Fruit fly (Drosophila melanogaster): ENCODE data around the gene CG13994.
A peak's percentile ranks its signal among the peaks of the same experiment; 100 is the strongest.

DNA sequence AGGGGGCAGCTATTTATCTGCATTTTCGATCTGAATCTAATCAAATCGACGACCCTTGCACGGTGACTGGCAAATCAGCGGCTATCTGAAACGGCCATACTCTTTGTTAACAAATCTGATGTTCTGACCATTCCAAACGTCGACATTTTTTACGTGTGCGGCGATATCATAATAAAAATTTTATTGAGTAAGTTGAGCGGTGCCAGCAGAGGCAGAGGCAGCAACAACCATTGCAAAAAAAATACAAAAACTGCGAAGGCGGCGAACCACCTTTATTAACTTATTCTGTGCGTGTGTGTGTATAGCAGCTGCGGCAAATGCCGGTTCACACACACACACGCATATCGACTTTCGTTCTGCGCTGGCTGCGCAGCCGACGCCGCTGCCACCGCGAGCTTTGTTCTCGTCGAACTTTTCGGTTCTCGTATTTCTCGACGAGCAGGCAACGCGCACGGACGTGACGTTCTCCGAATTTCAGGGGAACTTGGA, 19.4 kb downstream of the CG13994 start, which contains the start of gene Kr-h1:
- no peak for TF ChIP-seq Sp1 (GFP tag; optimal IDR thresholded peaks at IDR 0.05)
- peak; percentile 26 for TF ChIP-seq br (GFP tag; optimal IDR thresholded peaks at IDR 0.05)
- no peak for TF ChIP-seq pan (optimal IDR thresholded peaks at IDR 0.05)
- no peak for TF ChIP-seq Myc (optimal IDR thresholded peaks at IDR 0.05)
- TF ChIP-seq Dif (GFP tag; optimal IDR thresholded peaks at IDR 0.05; ENCODE audit: partially characterized antibody), result no peak
- no peak for TF ChIP-seq psq (GFP tag; optimal IDR thresholded peaks at IDR 0.05)
- no peak for TF ChIP-seq foxo (GFP tag; optimal IDR thresholded peaks at IDR 0.05)
- TF ChIP-seq CG32264 (GFP tag; optimal IDR thresholded peaks at IDR 0.05), result no peak
- no peak for TF ChIP-seq usp (GFP tag; optimal IDR thresholded peaks at IDR 0.05)
